Fruit fly (Drosophila melanogaster) whole organism, wandering third instar larva: ENCODE data around the gene CG13841.

Source experiments
- br ChIP-seq: fragments of 200-800 bp; sonication (Bioruptor generic); optimal IDR thresholded peaks from 2 replicates; lab custom pipeline; 2016; ENCODE audit warnings: missing biosample characterization, missing genetic modification characterization
- woc ChIP-seq: sonication (Bioruptor generic); optimal IDR thresholded peaks from 2 replicates; lab custom pipeline; 2016; ENCODE audit warnings: missing biosample characterization, mild to moderate bottlenecking, missing genetic modification characterization

dm6 chr3R:22789106-22789505, 21.6 kb upstream of the CG13841 start:
- no peak for TF ChIP-seq br (GFP tag; lab: Kevin White, UChicago)
- TF ChIP-seq woc (GFP tag; lab: Kevin White, UChicago) = no peak
